Fruit fly (Drosophila melanogaster) S2 (cell line): ENCODE results near the gene pnr.

Experiments
- CG8478 ChIP-seq: fragments of >200 bp; optimal IDR thresholded peaks from 2 replicates; lab custom pipeline; 2018
- CTCF ChIP-seq, 2 experiments: fragments of >200 bp; optimal IDR thresholded peaks; 2 replicates each; lab custom pipeline; 2018

Gene pnr

DNA sequence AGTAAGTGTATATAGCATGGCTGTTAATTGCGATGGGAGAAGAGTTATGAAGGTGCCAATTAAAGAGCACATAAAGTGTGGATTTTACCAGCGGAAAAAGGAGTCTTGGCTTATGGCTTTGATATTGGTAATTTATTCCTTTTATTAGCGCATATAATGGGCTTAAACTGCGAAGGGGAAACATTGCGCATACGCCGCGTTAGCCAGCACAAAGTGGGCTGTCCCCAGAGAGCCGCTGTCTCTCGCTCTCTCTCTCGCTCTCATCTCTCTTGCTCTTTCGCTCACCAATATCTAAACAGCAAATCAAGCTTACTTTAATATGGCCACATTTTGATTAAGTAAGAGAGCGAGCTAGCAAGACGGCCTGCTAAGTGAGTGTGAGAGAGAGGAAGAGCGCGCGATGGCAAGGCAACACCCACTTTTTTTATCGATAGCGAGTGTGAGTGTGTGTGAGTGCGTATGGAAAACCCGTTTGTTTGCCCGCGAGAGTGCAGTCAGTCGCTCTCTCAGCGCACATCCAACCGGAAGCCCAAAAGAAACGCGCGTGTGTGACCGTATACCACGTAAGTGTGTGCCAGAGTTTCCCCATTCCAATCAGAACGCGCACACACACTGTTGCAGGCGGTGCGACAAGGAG, at the start of gene pnr:
Gene pnr, plus strand, starts transcription at position 493 of the 637 bp plus-strand sequence.
- peak in 1 of 2 experiments; percentile 3 for TF ChIP-seq CTCF (optimal IDR thresholded peaks at IDR 0.05; lab: Kevin White, UChicago)
- no peak for TF ChIP-seq CG8478 (lab: Kevin White, UChicago)

DNA sequence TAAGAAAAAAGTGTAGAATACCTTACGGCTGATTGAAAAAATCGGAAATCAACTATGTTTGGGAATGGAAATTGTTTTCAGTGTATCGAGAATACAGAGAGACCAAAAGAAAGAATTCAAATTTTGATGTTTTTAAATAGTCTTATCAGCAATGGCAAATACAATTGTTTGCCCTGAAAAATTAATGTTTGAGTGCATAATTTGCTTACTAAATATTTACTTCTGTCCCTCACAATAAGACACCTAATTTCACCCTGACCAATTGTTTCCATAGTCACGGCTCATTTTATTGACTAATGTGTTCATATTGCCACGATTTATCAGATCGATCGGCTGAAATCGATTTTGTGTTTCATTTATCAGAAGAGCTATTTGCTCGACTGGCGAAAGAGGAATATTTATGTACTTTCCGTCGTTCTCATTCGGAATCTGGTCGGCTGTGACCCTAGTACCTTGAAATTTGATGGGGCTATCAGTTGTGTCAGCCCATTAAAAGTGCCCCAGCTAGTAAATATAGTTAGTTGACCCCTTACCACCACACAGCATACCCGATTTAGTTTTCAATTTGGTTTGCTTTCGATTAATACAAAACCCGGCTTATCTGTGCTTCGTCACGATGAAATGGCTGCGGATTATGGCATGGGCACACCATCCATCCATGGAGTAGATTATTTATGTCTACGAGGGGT, 42.2 kb upstream of the pnr start:
- TF ChIP-seq CG8478 (lab: Kevin White, UChicago) (no peak), CTCF (optimal IDR thresholded peaks at IDR 0.05; lab: Kevin White, UChicago) (no peak)

DNA sequence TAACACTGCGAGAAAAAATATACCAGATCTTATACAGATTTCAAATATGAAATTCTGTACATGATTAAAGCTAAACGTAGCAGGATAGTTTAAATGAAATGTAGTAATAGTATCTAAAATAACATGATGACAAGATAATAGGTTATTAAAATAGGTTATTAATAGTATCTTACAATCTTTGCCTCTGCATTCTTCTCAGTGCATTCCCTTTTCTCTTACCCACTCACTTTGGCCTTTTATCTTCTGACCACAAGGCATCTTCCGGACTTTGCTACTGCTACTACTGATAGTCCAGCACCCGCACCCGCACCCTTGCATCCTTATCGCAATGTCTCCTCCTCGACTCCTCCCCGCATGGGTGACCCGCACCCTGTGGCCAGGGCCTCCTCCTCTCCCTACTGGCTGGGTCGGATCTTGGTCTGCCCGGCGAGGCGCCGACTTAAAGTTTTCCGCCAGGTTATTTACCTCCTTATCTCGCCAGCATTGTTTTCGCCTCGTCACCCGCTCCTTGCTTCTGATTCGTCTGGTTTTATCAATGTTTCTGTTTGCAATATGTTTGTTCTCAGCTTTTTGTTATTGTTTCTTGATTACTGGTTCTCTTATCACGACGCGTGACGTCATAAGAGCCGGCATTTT, 41.3 kb upstream of the pnr start:
- TF ChIP-seq CTCF (optimal IDR thresholded peaks at IDR 0.05; lab: Kevin White, UChicago), result no peak
- TF ChIP-seq CG8478 (lab: Kevin White, UChicago), result no peak

DNA sequence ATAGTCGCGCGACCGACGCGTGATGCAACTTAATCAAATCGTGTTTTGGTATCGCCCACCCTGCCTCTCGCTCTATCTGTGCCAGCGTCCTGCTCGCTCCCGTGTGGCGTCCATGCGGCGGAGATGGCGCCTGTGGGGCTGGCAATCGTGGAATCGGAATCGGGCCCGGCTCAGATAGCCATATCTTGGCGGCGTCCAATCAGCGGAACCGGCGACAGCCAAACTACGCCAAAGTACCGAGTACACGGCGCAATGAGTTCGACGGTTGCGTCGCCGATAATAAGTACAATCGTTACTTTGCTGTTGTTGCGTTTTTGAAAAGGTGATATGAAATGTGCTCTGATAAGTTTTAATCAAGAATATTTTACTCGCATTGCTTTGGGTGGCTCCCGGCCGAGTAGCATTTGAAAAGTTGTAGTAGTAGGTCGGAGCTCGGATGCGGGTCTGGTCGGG, 40.1 kb upstream of the pnr start, which contains the start of gene srp:
Gene srp, plus strand, starts transcription at position 391 of the 453 bp plus-strand sequence.
- TF ChIP-seq CTCF (optimal IDR thresholded peaks at IDR 0.05; lab: Kevin White, UChicago) (no peak), CG8478 (lab: Kevin White, UChicago) (no peak)

DNA sequence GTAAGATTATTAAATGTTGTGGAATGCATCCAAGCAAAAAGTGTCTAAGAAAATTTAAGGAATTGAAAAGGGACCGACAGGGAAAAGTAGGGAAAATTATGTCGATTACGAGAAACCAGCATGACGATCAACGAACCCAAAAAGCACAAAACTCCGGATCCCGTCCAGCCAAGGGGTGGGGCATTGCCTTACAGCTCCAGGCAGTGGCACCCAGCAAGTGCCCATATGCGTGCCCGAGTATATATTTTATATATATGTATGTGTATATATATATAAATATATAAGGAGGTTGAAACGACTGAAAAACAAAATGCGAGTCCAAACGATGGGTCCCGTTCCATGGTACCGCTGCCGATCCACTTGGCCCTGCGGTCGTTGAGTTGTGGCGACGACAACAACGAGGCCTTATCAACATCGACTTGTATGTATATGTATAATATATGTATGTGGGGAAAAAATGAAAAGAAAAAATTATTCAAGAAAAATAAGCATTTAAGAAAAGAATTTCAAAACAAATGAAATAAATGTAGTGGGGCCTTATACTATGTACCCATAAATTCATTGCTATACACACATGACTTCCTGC, 38.7 kb upstream of the pnr start:
- TF ChIP-seq CTCF (optimal IDR thresholded peaks at IDR 0.05; lab: Kevin White, UChicago) (no peak), CG8478 (lab: Kevin White, UChicago) (no peak)

DNA sequence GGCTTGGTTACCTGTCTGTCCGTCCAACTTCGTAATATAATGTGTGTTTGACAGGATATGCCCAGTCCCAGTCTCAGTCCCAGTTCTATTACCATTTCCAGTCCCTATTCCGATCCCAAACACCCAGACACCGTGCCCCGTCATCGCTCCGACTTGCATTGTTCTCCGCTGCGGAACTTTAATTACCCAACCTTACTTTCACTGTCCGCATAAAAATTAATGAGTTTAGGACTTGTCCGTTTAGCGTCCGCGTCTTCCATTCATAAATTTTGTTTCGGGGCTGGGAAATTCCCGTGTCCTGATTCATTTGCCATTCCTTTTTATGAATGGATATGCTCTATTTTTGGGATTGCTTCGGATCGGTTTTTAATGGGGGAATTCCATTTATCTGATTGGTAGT, 37.5 kb upstream of the pnr start:
- TF ChIP-seq CG8478 (lab: Kevin White, UChicago) (no peak), CTCF (optimal IDR thresholded peaks at IDR 0.05; lab: Kevin White, UChicago) (no peak)

DNA sequence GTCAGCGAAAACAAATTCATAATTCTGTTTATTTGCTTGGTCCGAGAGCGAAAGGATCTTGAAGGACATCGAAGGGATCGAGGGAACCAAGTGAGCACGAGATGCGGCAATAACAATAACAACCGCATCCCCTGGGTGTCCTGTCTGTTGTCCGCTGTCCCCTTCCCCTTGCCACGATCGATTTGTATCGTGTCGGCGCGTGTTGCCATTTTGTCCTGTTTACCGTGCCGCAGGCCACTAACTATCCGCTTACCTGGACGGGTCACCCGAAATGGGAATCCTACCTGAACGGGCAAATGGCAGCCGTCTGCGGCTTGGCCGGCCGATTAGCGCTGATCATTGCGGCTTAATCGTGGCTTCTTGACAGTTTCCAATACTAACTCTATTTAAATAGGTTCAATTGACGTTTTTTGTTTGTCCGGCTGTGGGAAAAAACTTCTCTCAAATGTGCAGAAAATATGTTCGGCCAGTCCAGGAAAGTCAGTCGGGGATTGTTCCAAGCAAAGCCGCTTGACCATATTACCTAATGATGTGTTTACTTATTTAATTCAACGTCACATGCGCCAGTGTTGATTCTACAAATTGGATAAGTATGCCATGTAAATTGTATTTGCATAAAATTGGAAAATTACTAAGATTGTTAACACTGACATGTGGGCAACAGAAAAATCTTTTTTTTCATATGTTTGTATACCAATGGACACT, 36.5 kb upstream of the pnr start:
- TF ChIP-seq CG8478 (lab: Kevin White, UChicago), result no peak
- TF ChIP-seq CTCF (optimal IDR thresholded peaks at IDR 0.05; lab: Kevin White, UChicago), result no peak

DNA sequence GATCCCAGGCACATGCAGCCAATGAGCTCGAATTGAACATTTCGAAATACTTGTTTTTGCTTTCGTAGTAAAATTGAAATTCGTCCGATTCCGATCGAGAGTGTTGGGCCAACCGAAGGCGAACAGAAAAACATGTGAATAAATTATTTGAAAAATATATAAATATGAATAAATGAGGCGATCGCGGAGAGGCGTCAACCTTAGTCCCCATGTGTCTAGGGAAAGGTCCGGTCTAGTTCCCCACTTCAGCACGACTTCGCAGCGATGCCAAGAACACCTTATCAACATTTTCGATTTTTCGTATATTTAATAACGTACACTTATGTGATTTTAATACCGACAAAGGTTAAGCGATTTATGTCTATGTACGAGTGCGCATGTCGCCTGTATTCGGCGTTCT, 34.3 kb upstream of the pnr start:
- TF ChIP-seq CTCF (optimal IDR thresholded peaks at IDR 0.05; lab: Kevin White, UChicago) (no peak), CG8478 (lab: Kevin White, UChicago) (no peak)

DNA sequence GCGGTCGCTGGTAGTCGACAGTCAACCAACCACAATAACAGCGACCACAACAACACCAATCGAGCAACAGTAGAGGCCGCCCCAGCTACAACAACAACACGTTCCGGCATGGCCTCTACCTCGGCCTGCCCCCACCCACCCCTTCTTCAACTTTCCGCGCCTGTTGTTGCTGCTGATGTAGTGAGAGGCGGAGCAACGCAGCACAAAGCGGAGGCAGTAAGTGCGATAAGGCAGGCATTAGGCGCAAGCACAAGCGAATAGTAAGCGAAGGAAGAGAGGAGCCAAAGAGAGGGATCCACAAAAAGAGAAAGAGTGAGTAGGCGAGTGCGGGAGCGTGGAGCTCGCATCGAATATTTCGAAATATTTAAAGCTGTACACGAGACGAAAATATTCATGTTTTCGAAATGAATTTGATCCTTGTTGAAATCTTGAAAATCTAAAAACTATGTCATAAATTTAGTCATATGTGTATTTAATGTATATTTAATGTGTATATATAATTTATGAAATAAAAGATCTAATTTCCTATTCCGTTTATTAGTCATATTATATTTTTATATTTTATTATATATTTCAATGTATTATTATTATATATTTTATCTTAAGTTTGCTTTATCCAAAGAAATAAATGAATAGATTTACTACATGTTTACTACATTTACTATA, 32.6 kb upstream of the pnr start:
- TF ChIP-seq CG8478 (lab: Kevin White, UChicago), result no peak
- no peak for TF ChIP-seq CTCF (optimal IDR thresholded peaks at IDR 0.05; lab: Kevin White, UChicago)

DNA sequence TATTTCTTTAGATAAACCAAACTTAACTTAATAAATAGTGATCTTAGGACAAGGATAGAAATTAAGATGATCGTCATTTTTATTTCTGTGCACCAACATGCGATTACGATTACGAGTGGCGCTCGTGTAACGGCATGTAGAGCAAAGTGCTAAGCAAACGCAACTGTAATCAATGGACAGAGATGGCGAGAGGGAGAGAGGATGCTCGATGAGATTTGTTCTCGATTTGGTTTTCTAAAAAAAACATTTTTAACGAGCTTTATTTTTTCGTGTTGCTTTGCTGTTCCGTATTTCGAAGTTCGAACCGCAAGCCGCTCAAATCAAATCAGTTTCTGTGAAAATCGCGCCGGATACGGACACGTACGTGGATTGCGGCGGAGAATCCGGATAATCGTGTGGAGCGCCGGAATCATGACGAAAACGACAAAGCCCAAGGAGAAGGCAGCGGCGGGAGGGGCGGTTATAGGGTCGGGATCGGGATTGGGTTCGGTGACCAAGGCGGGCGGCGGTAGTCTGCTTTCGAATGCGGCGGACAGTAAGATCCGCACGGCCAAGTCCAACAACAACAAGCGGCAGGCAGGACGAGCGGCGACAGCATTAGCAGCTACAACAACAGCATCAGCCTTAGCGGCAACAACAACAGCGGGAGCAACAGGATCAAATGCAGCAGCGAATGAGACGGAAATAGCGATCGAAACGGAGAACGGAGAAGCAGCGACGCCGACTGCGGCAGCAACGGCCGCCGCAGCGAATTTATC, 31.9 kb upstream of the pnr start:
- no peak for TF ChIP-seq CTCF (optimal IDR thresholded peaks at IDR 0.05; lab: Kevin White, UChicago)
- no peak for TF ChIP-seq CG8478 (lab: Kevin White, UChicago)

DNA sequence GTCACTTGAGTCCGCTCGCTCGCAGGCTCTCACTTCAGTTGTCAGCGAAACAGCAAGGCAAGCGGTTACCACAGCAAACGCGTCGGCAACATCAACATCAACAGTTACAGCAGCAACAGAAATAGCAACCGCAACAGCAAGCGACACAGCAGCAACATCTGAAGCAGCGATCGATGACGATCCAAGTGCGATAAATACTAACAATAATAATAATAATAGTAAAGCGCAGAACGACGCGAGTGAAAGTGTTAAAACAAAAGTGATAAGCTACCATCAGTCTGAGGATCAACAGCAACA, 31.4 kb upstream of the pnr start:
- TF ChIP-seq CG8478 (lab: Kevin White, UChicago) (no peak), CTCF (optimal IDR thresholded peaks at IDR 0.05; lab: Kevin White, UChicago) (no peak)

DNA sequence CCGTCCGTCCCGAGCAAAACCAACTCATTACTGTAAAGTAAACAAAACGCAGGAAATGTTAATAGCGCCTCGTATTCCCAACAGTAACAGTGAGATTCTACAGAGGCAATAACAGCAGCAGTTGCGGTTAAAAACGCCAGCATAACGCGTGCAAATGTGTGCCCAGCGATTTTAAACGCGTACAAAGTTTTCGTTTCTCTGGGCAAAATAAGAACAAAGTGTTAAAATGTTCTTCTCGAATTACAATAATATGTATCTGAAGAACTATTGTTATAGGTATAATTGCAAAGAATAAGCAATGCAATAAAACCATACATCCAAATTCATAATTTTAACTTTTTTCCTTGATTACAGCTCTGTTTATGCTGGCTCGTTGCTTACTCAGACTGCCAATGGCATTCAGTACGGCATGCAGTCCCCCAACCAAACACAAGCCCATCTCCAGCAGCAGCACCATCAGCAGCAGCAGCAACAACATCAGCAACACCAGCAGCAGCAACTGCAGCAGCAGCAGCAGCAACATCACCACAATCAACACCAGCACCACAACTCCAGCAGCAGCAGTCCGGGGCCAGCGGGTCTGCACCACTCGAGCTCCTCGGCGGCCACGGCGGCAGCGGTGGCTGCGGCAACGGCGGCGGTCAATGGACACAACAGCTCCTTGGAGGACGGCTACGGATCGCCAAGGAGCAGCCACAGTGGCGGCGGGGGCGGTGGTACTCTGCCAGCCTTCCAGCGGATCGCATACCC, 26.7 kb upstream of the pnr start:
- no peak for TF ChIP-seq CTCF (optimal IDR thresholded peaks at IDR 0.05; lab: Kevin White, UChicago)
- no peak for TF ChIP-seq CG8478 (lab: Kevin White, UChicago)

DNA sequence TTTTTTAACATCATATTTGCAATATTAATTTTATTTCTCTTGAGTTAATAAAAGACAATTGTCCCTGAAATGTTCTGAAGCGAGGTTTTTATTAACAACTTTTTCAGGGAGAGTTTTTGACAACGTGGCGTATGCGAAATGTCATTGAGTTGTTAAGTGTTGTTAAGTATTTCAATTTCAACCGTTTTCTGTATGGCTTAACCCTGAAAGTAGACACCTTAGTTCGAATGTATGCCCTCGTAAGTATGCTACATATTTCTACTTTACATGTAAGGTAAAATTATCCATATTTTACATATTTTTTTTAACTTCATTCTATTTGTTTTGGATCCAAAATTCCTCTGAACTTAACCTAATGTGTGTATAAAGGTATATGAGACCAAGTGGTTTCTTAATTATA, 21.9 kb upstream of the pnr start:
- TF ChIP-seq CG8478 (lab: Kevin White, UChicago), result no peak
- TF ChIP-seq CTCF (optimal IDR thresholded peaks at IDR 0.05; lab: Kevin White, UChicago), result peak; percentile 15 to 53
